Worm (Caenorhabditis elegans) whole organism, young adult: ENCODE results near the gene nbs-1.

Source experiments
- T26A5.8 ChIP-seq: sonication (generic microtip); optimal IDR thresholded peaks from 2 replicates; lab custom pipeline; 2016; ENCODE audit warnings: missing genetic modification characterization, missing compliant biosample characterization
- Y53F4B.3 ChIP-seq: fragments of 200-800 bp; sonication (Bioruptor generic); IDR thresholded peaks from 2 replicates; pipeline ENCODE4 v1.3.6; 2022; ENCODE audit warnings: missing genetic modification reagents, missing genetic modification characterization, missing compliant biosample characterization
- Y53G8AR.9 ChIP-seq: fragments of 200-800 bp; sonication (Bioruptor generic); conservative IDR thresholded peaks from 2 replicates; pipeline ENCODE4 v1.3.6; 2022; ENCODE audit warnings: missing genetic modification reagents, missing genetic modification characterization, missing compliant biosample characterization
- efl-1 ChIP-seq: fragments of 150-350 bp; optimal IDR thresholded peaks from 2 replicates; lab custom pipeline; 2014; ENCODE audit warnings: missing biosample characterization, missing genetic modification reagents, missing genetic modification characterization
- hmg-1.2 ChIP-seq: fragments of 200-800 bp; sonication (Bioruptor generic); IDR thresholded peaks from 2 replicates; pipeline ENCODE4 v1.3.6; 2022; ENCODE audit warnings: missing genetic modification reagents, missing genetic modification characterization, missing compliant biosample characterization
- lin-40 ChIP-seq: sonication (generic microtip); optimal IDR thresholded peaks from 2 replicates; lab custom pipeline; 2016; ENCODE audit warnings: missing genetic modification characterization, mild to moderate bottlenecking, missing compliant biosample characterization, missing genotype, missing genetic modification reagents
- nfya-1 ChIP-seq: sonication (generic microtip); optimal IDR thresholded peaks from 2 replicates; lab custom pipeline; 2017; ENCODE audit warnings: antibody characterized with exemption, missing compliant biosample characterization, missing genetic modification characterization, borderline replicate concordance; ENCODE audit not compliant: insufficient read depth
- unc-62 ChIP-seq: fragments of 150-350 bp; optimal IDR thresholded peaks from 2 replicates; lab custom pipeline; 2014; ENCODE audit warnings: missing biosample characterization, missing genetic modification reagents, missing genetic modification characterization
- ztf-3 ChIP-seq: fragments of 200-800 bp; sonication (Bioruptor generic); optimal IDR thresholded peaks from 2 replicates; lab custom pipeline; 2018; ENCODE audit warnings: mild to moderate bottlenecking, missing genetic modification characterization, missing compliant biosample characterization

DNA sequence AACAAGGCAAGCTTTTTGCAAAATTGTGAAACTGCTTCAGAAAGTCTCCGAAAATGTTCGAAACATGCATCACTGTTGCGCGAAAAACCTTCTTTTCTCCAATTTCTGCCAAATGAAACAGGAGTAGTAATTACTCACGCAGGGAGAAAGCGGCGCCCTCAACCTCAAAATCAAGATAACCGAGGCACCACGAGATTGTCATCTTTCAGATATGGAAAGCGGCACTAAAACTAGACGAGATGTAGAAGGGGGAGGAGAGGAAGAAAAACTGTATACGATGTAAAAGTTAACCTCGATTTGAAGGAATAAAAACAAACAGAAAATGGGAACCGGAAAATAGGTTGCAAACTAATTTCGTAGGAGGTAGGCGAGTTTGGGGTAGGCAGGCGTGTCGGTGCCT, 19.7 kb downstream of the nbs-1 start:
- TF ChIP-seq efl-1 (GFP tag; lab: Kevin White, UChicago) = no peak
- no peak for TF ChIP-seq ztf-3 (GFP tag; lab: Kevin White, UChicago)
- TF ChIP-seq nfya-1 (tag; lab: Kevin White, UChicago) = no peak
- TF ChIP-seq unc-62 (GFP tag; lab: Kevin White, UChicago) = no peak
- no peak for TF ChIP-seq lin-40 (tag; lab: Kevin White, UChicago)
- TF ChIP-seq Y53F4B.3 = no peak
- TF ChIP-seq Y53G8AR.9 = no peak
- no peak for TF ChIP-seq T26A5.8 (tag; lab: Kevin White, UChicago)
- no peak for TF ChIP-seq hmg-1.2
